Fruit fly (Drosophila melanogaster): ENCODE measurements around the gene CG8159.

dm6 chr3R:8686446-8686845 lies 40.2 kb upstream of the CG8159 start:
- no peak for TF ChIP-seq rgr (GFP tag; optimal IDR thresholded peaks at IDR 0.05)
- no peak for TF ChIP-seq CG9705 (GFP tag; optimal IDR thresholded peaks at IDR 0.05)
- TF ChIP-seq ey (GFP tag; optimal IDR thresholded peaks at IDR 0.05) = no peak
- no peak for TF ChIP-seq psq (GFP tag; optimal IDR thresholded peaks at IDR 0.05)
- TF ChIP-seq brk (GFP tag; optimal IDR thresholded peaks at IDR 0.05) = no peak
- TF ChIP-seq Hr83 (GFP tag; optimal IDR thresholded peaks at IDR 0.05; ENCODE audit: poor library complexity, severe bottlenecking) = no peak
- TF ChIP-seq fru (GFP tag; optimal IDR thresholded peaks at IDR 0.05) = no peak
- no peak for TF ChIP-seq h (GFP tag; optimal IDR thresholded peaks at IDR 0.05)
- TF ChIP-seq lola (GFP tag; optimal IDR thresholded peaks at IDR 0.05) = no peak
- no peak for TF ChIP-seq GATAd (GFP tag; optimal IDR thresholded peaks at IDR 0.05)
